Fruit fly (Drosophila melanogaster) whole organism, embryonic: ENCODE data around the gene Zaf1.

Experiments used
- BtbVII ChIP-seq: fragments of 200-800 bp; sonication (Bioruptor generic); optimal IDR thresholded peaks from 3 replicates; lab custom pipeline; 2017; ENCODE audit warnings: missing biosample characterization, mild to moderate bottlenecking, missing genetic modification characterization
- CG10565 ChIP-seq: fragments of 200-800 bp; sonication (Bioruptor generic); optimal IDR thresholded peaks from 3 replicates; lab custom pipeline; 2016; ENCODE audit warnings: missing biosample characterization, mild to moderate bottlenecking, missing genetic modification characterization
- CG11504 ChIP-seq: fragments of 200-800 bp; sonication (Bioruptor generic); optimal IDR thresholded peaks from 3 replicates; lab custom pipeline; 2019; ENCODE audit warnings: missing biosample characterization, mild to moderate bottlenecking, missing genetic modification characterization, moderate library complexity
- CG11560 ChIP-seq: fragments of 200-800 bp; sonication (Bioruptor generic); IDR thresholded peaks from 3 replicates; pipeline ENCODE4 v1.3.6; 2022; ENCODE audit warnings: missing biosample characterization, missing genetic modification characterization
- CG12236 ChIP-seq: fragments of 200-800 bp; sonication (Bioruptor generic); optimal IDR thresholded peaks from 2 replicates; lab custom pipeline; 2016; ENCODE audit warnings: missing biosample characterization, missing genetic modification characterization
- CG13287 ChIP-seq: fragments of 200-800 bp; sonication (Bioruptor generic); IDR thresholded peaks from 2 replicates; pipeline ENCODE4 v1.3.6; 2022; ENCODE audit warnings: missing biosample characterization, missing genetic modification characterization; ENCODE audit not compliant: partially characterized antibody
- CG14965 ChIP-seq: fragments of 200-800 bp; sonication (Bioruptor generic); optimal IDR thresholded peaks from 2 replicates; lab custom pipeline; 2016; ENCODE audit warnings: missing biosample characterization, missing genetic modification characterization, borderline replicate concordance
- CG16779 ChIP-seq: fragments of 200-800 bp; sonication (Bioruptor generic); IDR thresholded peaks from 2 replicates; pipeline ENCODE4 v1.3.6; 2022; ENCODE audit warnings: missing biosample characterization, missing genetic modification characterization
- CG17612 ChIP-seq: fragments of 200-800 bp; sonication (Bioruptor generic); IDR thresholded peaks from 2 replicates; pipeline ENCODE4 v1.3.6; 2022; ENCODE audit warnings: missing biosample characterization, missing genetic modification characterization
- CG1792 ChIP-seq: fragments of 200-800 bp; sonication (Bioruptor generic); optimal IDR thresholded peaks from 2 replicates; lab custom pipeline; 2016; ENCODE audit warnings: missing biosample characterization, missing genetic modification characterization
- CG18262 ChIP-seq: fragments of 200-800 bp; optimal IDR thresholded peaks from 3 replicates; lab custom pipeline; 2019; ENCODE audit warnings: missing biosample characterization, mild to moderate bottlenecking, missing genetic modification characterization, moderate library complexity
- CG2712 ChIP-seq: fragments of 200-800 bp; optimal IDR thresholded peaks from 3 replicates; lab custom pipeline; 2019; ENCODE audit warnings: missing biosample characterization, mild to moderate bottlenecking, missing genetic modification characterization, moderate library complexity
- CG3065 ChIP-seq: fragments of 200-800 bp; sonication (Bioruptor generic); optimal IDR thresholded peaks from 2 replicates; lab custom pipeline; 2016; ENCODE audit warnings: missing biosample characterization, missing genetic modification characterization
- CG3995 ChIP-seq: fragments of 200-800 bp; sonication (Bioruptor generic); optimal IDR thresholded peaks from 3 replicates; lab custom pipeline; 2016; ENCODE audit warnings: missing biosample characterization, missing genetic modification characterization
- CG4282 ChIP-seq: fragments of 200-800 bp; sonication (Bioruptor generic); optimal IDR thresholded peaks from 2 replicates; lab custom pipeline; 2016; ENCODE audit warnings: missing biosample characterization, missing genetic modification characterization
- CG5180 ChIP-seq: fragments of 200-800 bp; sonication (Bioruptor generic); optimal IDR thresholded peaks from 3 replicates; lab custom pipeline; 2017; ENCODE audit warnings: missing biosample characterization, missing genetic modification characterization, mild to moderate bottlenecking, moderate library complexity, missing genetic modification reagents
- CG5953 ChIP-seq: fragments of 200-800 bp; sonication (Bioruptor generic); IDR thresholded peaks from 2 replicates; pipeline ENCODE4 v1.3.6; 2022; ENCODE audit warnings: missing biosample characterization, missing genetic modification characterization
- CG6175 ChIP-seq: fragments of 200-800 bp; sonication (Bioruptor generic); IDR thresholded peaks from 3 replicates; pipeline ENCODE4 v1.3.6; 2022; ENCODE audit warnings: missing biosample characterization, missing genetic modification characterization
- CG8388 ChIP-seq: fragments of 200-800 bp; sonication (Bioruptor generic); optimal IDR thresholded peaks from 2 replicates; lab custom pipeline; 2019; ENCODE audit warnings: missing biosample characterization, mild to moderate bottlenecking, missing genetic modification characterization, moderate library complexity
- CG9215 ChIP-seq: fragments of 200-800 bp; sonication (Bioruptor generic); IDR thresholded peaks from 2 replicates; pipeline ENCODE4 v1.3.6; 2022; ENCODE audit warnings: missing biosample characterization, missing genetic modification characterization
- Dref ChIP-seq: fragments of 200-800 bp; sonication (Bioruptor generic); IDR thresholded peaks from 2 replicates; pipeline ENCODE4 v1.3.6; 2022; ENCODE audit warnings: missing biosample characterization, missing genetic modification characterization
- E2f2 ChIP-seq: fragments of 200-800 bp; sonication (Bioruptor generic); IDR thresholded peaks from 2 replicates; pipeline ENCODE4 v1.3.6; 2022; ENCODE audit warnings: missing biosample characterization, missing genetic modification characterization
- Hmr ChIP-seq: fragments of 200-800 bp; sonication (Bioruptor generic); optimal IDR thresholded peaks from 3 replicates; lab custom pipeline; 2017; ENCODE audit warnings: mild to moderate bottlenecking, missing biosample characterization, missing genetic modification reagents, missing genetic modification characterization
- Hr78 ChIP-seq, 2 experiments: fragments of 200-800 bp in 1 of 2; fragments of >200 bp in 1 of 2; sonication (Bioruptor generic) in 1 of 2; optimal IDR thresholded peaks; 2 replicates each; lab custom pipeline; 2017 to 2019; ENCODE audit warnings: missing biosample characterization in 2 of 2, missing genetic modification characterization in 2 of 2, mild to moderate bottlenecking in 1 of 2, moderate library complexity in 1 of 2
- Med ChIP-seq: fragments of 200-800 bp; sonication (Bioruptor generic); peaks from one replicate; lab custom pipeline; 2016; ENCODE audit warnings: missing biosample characterization, missing genetic modification characterization, mild to moderate bottlenecking, inconsistent platforms, moderate library complexity
- Meics ChIP-seq: fragments of 200-800 bp; sonication (Bioruptor generic); optimal IDR thresholded peaks from 2 replicates; lab custom pipeline; 2017; ENCODE audit warnings: missing biosample characterization, mild to moderate bottlenecking, missing genetic modification characterization
- Nf-YA ChIP-seq: fragments of 200-800 bp; sonication (Bioruptor generic); IDR thresholded peaks from 2 replicates; pipeline ENCODE4 v1.3.6; 2022; ENCODE audit warnings: missing biosample characterization, missing genetic modification characterization
- Opbp ChIP-seq: fragments of 200-800 bp; sonication (Bioruptor generic); IDR thresholded peaks from 3 replicates; pipeline ENCODE4 v1.3.6; 2022; ENCODE audit warnings: missing biosample characterization, missing genetic modification characterization; ENCODE audit not compliant: partially characterized antibody
- Side ChIP-seq: fragments of 200-800 bp; sonication (Bioruptor generic); optimal IDR thresholded peaks from 2 replicates; lab custom pipeline; 2016; ENCODE audit warnings: missing biosample characterization, missing genetic modification characterization
- Taf1 ChIP-seq: fragments of 200-800 bp; sonication (Bioruptor generic); IDR thresholded peaks from 2 replicates; pipeline ENCODE4 v1.3.6; 2022; ENCODE audit warnings: missing biosample characterization, missing genetic modification characterization
- Tbp ChIP-seq: fragments of >200 bp; optimal IDR thresholded peaks from 2 replicates; lab custom pipeline; 2018; ENCODE audit warnings: missing biosample characterization, missing genetic modification characterization
- Trl ChIP-seq, 3 experiments: fragments of >200 bp in 2 of 3; fragments of 200-800 bp in 1 of 3; sonication (Bioruptor generic) in 1 of 3; optimal IDR thresholded peaks; 2 replicates in 1 of 3; 3 replicates in 2 of 3; lab custom pipeline; 2016 to 2017; ENCODE audit warnings: missing biosample characterization in 1 of 3, missing genetic modification characterization in 1 of 3
- br ChIP-seq: fragments of >200 bp; optimal IDR thresholded peaks from 2 replicates; lab custom pipeline; 2017
- cg ChIP-seq: fragments of 200-800 bp; sonication (Bioruptor generic); optimal IDR thresholded peaks from 3 replicates; lab custom pipeline; 2019; ENCODE audit warnings: missing biosample characterization, mild to moderate bottlenecking, missing genetic modification characterization, moderate library complexity
- chn ChIP-seq: fragments of 200-800 bp; sonication (Bioruptor generic); optimal IDR thresholded peaks from 2 replicates; lab custom pipeline; 2016; ENCODE audit warnings: missing biosample characterization, missing genetic modification characterization
- crc ChIP-seq: fragments of 200-800 bp; sonication (Bioruptor generic); optimal IDR thresholded peaks from 2 replicates; lab custom pipeline; 2016; ENCODE audit warnings: missing biosample characterization, missing genetic modification characterization
- crol ChIP-seq: fragments of 200-800 bp; sonication (Bioruptor generic); IDR thresholded peaks from 2 replicates; pipeline ENCODE4 v1.3.6; 2022; ENCODE audit warnings: missing biosample characterization, missing genetic modification characterization
- klu ChIP-seq: fragments of 200-800 bp; sonication (Bioruptor generic); IDR thresholded peaks from 2 replicates; pipeline ENCODE4 v1.3.6; 2022; ENCODE audit warnings: missing biosample characterization, missing genetic modification characterization
- kni ChIP-seq: fragments of 200-800 bp; sonication (Bioruptor generic); optimal IDR thresholded peaks from 3 replicates; lab custom pipeline; 2017; ENCODE audit warnings: mild to moderate bottlenecking, missing biosample characterization, missing genetic modification reagents, missing genetic modification characterization
- nau ChIP-seq: fragments of 200-800 bp; sonication (Bioruptor generic); optimal IDR thresholded peaks from 3 replicates; lab custom pipeline; 2017; ENCODE audit warnings: missing biosample characterization, mild to moderate bottlenecking, missing genetic modification characterization, missing genetic modification reagents
- nmo ChIP-seq: fragments of 200-800 bp; sonication (Bioruptor generic); optimal IDR thresholded peaks from 2 replicates; lab custom pipeline; 2018; ENCODE audit warnings: missing biosample characterization, mild to moderate bottlenecking, missing genetic modification characterization, moderate library complexity
- ranshi ChIP-seq: fragments of 200-800 bp; sonication (Bioruptor generic); IDR thresholded peaks from 2 replicates; pipeline ENCODE4 v1.3.6; 2022; ENCODE audit warnings: missing biosample characterization, missing genetic modification characterization
- sens ChIP-seq: fragments of 200-800 bp; sonication (Bioruptor generic); peaks from one replicate; lab custom pipeline; 2016; ENCODE audit warnings: missing biosample characterization, missing genetic modification characterization
- slbo ChIP-seq: fragments of 200-800 bp; sonication (Bioruptor generic); IDR thresholded peaks from 2 replicates; pipeline ENCODE4 v1.3.6; 2022; ENCODE audit warnings: missing biosample characterization, missing genetic modification characterization
- trh ChIP-seq: fragments of 200-800 bp; sonication (Bioruptor generic); optimal IDR thresholded peaks from 2 replicates; lab custom pipeline; 2016; ENCODE audit warnings: missing biosample characterization, missing genetic modification characterization
- twi ChIP-seq: fragments of 200-800 bp; optimal IDR thresholded peaks from 2 replicates; lab custom pipeline; 2019; ENCODE audit warnings: missing biosample characterization, mild to moderate bottlenecking, missing genetic modification characterization, moderate library complexity
- usp ChIP-seq: fragments of >200 bp; optimal IDR thresholded peaks from 2 replicates; lab custom pipeline; 2017; ENCODE audit warnings: missing biosample characterization, missing genetic modification characterization
- vfl ChIP-seq: fragments of 200-800 bp; sonication (Bioruptor generic); optimal IDR thresholded peaks from 2 replicates; lab custom pipeline; 2016; ENCODE audit warnings: missing biosample characterization, missing genetic modification characterization
- vvl ChIP-seq: fragments of 200-800 bp; sonication (Bioruptor generic); IDR thresholded peaks from 2 replicates; pipeline ENCODE4 v1.3.6; 2022; ENCODE audit warnings: missing biosample characterization, missing genetic modification characterization

The Zaf1 gene

dm6 chr3R:11648356-11649355 lies 23.2 kb upstream of the Zaf1 start (continued):
- peak; percentile 67 for TF ChIP-seq BtbVII (GFP tag; lab: Kevin White, UChicago)
- no peak for TF ChIP-seq br
- no peak for TF ChIP-seq nau (GFP tag; lab: Kevin White, UChicago)
- TF ChIP-seq CG11560 (tag; lab: Robert Waterston, UW): no peak
- TF ChIP-seq CG3995: no peak
- TF ChIP-seq twi: no peak
- no peak for TF ChIP-seq CG4282 (GFP tag; lab: Kevin White, UChicago)
- no peak for TF ChIP-seq CG14965
- no peak for TF ChIP-seq CG12236 (GFP tag; lab: Kevin White, UChicago)
- TF ChIP-seq CG1792 (GFP tag; lab: Kevin White, UChicago): no peak
- peak; percentile 37 to 83 for TF ChIP-seq Trl (optimal IDR thresholded peaks at IDR 0.05; lab: Kevin White, UChicago)
- TF ChIP-seq Trl (GFP tag; optimal IDR thresholded peaks at IDR 0.05; lab: Kevin White, UChicago): no peak
- TF ChIP-seq Nf-YA (GFP tag; lab: Robert Waterston, UW): no peak
- TF ChIP-seq klu (GFP tag; lab: Robert Waterston, UW): 0 out of 2 replicates have a peak, but pooled peaks have one; percentile 38
- TF ChIP-seq cg (GFP tag; lab: Kevin White, UChicago): peak; percentile 81
- no peak for TF ChIP-seq Dref
- TF ChIP-seq ranshi (GFP tag; lab: Robert Waterston, UW): no peak
- TF ChIP-seq CG3065 (GFP tag; lab: Kevin White, UChicago): no peak
- no peak for TF ChIP-seq CG18262 (tag; lab: Kevin White, UChicago)
- TF ChIP-seq usp (GFP tag; lab: Kevin White, UChicago): no peak
- peak; percentile 78 for TF ChIP-seq Med (GFP tag; lab: Kevin White, UChicago)
- no peak for TF ChIP-seq Side (GFP tag; lab: Kevin White, UChicago)
- peak; percentile 13 for TF ChIP-seq sens
- TF ChIP-seq CG9215 (GFP tag; lab: Robert Waterston, UW): no peak
- peak; percentile 35 for TF ChIP-seq CG8388 (GFP tag; lab: Kevin White, UChicago)
- TF ChIP-seq trh (GFP tag; lab: Kevin White, UChicago): no peak
- TF ChIP-seq slbo: 0 out of 2 replicates have a peak, but pooled peaks have one; percentile 31
- no peak for TF ChIP-seq CG5953 (GFP tag; lab: Robert Waterston, UW)
- no peak for TF ChIP-seq vvl (GFP tag; lab: Robert Waterston, UW)
- 0 out of 2 replicates have a peak, but pooled peaks have one; percentile 11 for TF ChIP-seq CG13287 (GFP tag; lab: Robert Waterston, UW)
- no peak for TF ChIP-seq E2f2 (GFP tag; lab: Robert Waterston, UW)
- TF ChIP-seq Tbp (GFP tag; lab: Kevin White, UChicago): no peak
- TF ChIP-seq CG5180 (GFP tag; lab: Kevin White, UChicago): peak; percentile 35
- no peak for TF ChIP-seq Taf1 (GFP tag; lab: Robert Waterston, UW)
- no peak for TF ChIP-seq nmo (GFP tag; lab: Kevin White, UChicago)
- peak; percentile 53; the same call in 1 of the 3 replicates for TF ChIP-seq CG6175 (GFP tag; lab: Robert Waterston, UW)
- peak; percentile 21 for TF ChIP-seq Hmr
- peak; percentile 26 for TF ChIP-seq CG11504
- no peak for TF ChIP-seq vfl (GFP tag; lab: Kevin White, UChicago)
- TF ChIP-seq Hr78 (GFP tag; optimal IDR thresholded peaks at IDR 0.05; lab: Kevin White, UChicago): peak in 1 of 2 experiments; percentile 48
- TF ChIP-seq crol (GFP tag; lab: Robert Waterston, UW): peak; percentile 94
- TF ChIP-seq chn (GFP tag; lab: Kevin White, UChicago): no peak
- TF ChIP-seq Opbp (GFP tag; lab: Robert Waterston, UW): no peak
- TF ChIP-seq kni (GFP tag; lab: Kevin White, UChicago): no peak
- TF ChIP-seq CG10565 (GFP tag; lab: Kevin White, UChicago): no peak
- TF ChIP-seq CG2712 (tag; lab: Kevin White, UChicago): no peak
- 0 out of 2 replicates have a peak, but pooled peaks have one; percentile 31 for TF ChIP-seq CG16779
- no peak for TF ChIP-seq Meics (GFP tag; lab: Kevin White, UChicago)
- TF ChIP-seq crc: no peak
- TF ChIP-seq CG17612 (GFP tag; lab: Robert Waterston, UW): no peak
